Worm (Caenorhabditis elegans) whole organism, mixed stage, embryonic: Measurements from ENCODE around the gene K01A12.3.

Experiments used
- elt-3 ChIP-seq: fragments of 150-350 bp; optimal IDR thresholded peaks from 2 replicates; lab custom pipeline; 2014; ENCODE audit warnings: missing biosample characterization, missing genetic modification characterization
- flh-1 ChIP-seq: fragments of 200-800 bp; sonication (Bioruptor generic); optimal IDR thresholded peaks from 2 replicates; lab custom pipeline; 2018; ENCODE audit warnings: mild to moderate bottlenecking, missing genetic modification characterization, moderate library complexity, missing compliant biosample characterization

ce11 chrX:8672760-8673159 is 47.8 kb upstream of the K01A12.3 start, which contains the start of the genes K09E2.2 and K09E2.3:
- TF ChIP-seq flh-1 (GFP tag; lab: Kevin White, UChicago) (no peak), elt-3 (no peak)
